Worm (Caenorhabditis elegans): Measurements from ENCODE around the gene C08B6.5.
A peak's percentile ranks its signal among the peaks of the same experiment; 100 is the strongest.

DNA sequence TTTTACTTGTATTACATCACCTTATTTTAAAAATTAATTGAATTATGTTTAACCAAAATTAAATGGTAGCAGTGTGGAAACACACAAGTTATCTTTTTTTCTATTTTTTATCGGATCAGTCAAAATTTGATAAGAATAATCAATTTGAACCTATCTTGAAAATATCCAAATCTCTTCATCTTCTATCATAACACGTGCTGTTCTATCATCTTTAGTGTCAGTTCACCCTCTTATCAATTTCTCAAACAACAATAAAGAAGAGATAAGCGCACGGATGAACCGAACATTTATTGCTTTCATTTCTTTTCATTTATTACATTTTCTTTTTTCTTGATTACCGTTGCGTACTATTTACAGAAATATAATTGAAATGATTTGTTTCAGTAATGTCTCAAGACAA is 30.5 kb upstream of the C08B6.5 start, which contains the start of gene R04B5.5:
- peak; percentile 55 for TF ChIP-seq blmp-1 (tag; optimal IDR thresholded peaks at IDR 0.05; ENCODE audit: insufficient read depth)
- TF ChIP-seq unc-62 (GFP tag; optimal IDR thresholded peaks at IDR 0.05): no peak
- no peak for TF ChIP-seq lin-39 (tag; optimal IDR thresholded peaks at IDR 0.05)
- no peak for TF ChIP-seq elt-3 (tag; optimal IDR thresholded peaks at IDR 0.05)

All from whole organism, L2 larva.